Fruit fly (Drosophila melanogaster) whole organism: ENCODE measurements around the gene Pex5.

Experiments used
- CG8478 ChIP-seq: fragments of >200 bp; optimal IDR thresholded peaks from 2 replicates; lab custom pipeline; 2018; ENCODE audit warnings: inconsistent platforms
- EcR ChIP-seq, 2 experiments: fragments of >200 bp; optimal IDR thresholded peaks; 2 replicates each; lab custom pipeline; 2017; ENCODE audit warnings: missing biosample characterization in 2 of 2, missing genetic modification characterization in 2 of 2, missing genetic modification reagents in 2 of 2
- usp ChIP-seq: fragments of >200 bp; optimal IDR thresholded peaks from 2 replicates; lab custom pipeline; 2017; ENCODE audit warnings: missing biosample characterization, missing genetic modification characterization, mixed read lengths

DNA sequence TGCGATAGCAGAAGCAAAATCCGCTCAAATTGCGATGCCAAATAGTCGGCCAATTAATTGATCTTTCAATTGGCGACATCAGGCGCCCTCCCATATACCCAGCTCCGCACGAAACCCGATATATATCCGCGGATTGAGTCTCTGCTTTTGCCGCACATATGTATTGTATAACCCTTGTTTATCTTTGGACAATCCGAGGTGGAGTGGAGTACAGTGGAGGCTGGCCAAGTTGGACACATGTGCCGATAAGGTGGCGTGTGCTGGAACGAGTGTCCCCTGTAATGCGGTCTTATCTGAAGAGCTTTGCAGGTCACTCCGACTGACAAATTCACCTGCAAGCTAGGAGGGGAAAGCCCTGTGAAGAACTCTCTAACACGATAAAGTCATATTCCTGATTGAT, 40.7 kb upstream of the Pex5 start:
- TF ChIP-seq CG8478 (lab: Kevin White, UChicago): no peak
- no peak for TF ChIP-seq usp
- no peak for TF ChIP-seq EcR (GFP tag; optimal IDR thresholded peaks at IDR 0.05; lab: Kevin White, UChicago)
